Worm (Caenorhabditis elegans): ENCODE measurements around the gene nphp-4.
A peak's percentile ranks its signal among the peaks of the same experiment; 100 is the strongest.

Gene nphp-4

DNA sequence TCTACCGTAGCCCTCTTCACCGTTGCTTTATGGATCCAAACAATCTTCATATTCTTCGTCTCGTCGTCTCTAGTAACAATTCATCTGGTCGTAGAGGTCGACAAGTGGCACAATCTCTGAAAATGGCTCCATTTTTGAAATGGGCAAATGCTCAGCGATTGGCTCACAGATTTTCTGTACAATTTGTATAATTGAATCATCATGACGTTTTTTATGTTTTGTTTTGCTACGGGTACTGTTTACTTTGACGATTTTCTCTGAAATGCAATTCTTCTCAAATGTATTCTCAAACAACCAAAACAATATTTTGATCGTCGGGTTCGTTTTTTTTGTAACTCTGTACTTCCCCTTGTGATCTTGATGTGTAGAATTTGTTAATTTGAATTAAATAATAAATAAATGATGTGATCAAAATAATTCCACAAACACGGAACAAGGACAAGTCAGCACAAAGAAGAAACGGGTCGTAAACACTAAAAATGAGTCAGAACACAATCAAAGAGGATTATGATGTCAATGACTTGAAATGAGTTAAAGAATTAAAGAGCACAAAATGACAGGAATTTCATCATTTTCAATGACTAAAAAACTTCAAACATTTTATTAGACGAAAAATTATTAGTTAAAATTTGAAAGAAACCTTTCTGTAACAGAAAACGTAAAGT lies 18.5 kb upstream of the nphp-4 start:
- TF ChIP-seq Y22D7AL.16 (tag; optimal IDR thresholded peaks at IDR 0.05) (no peak), hlh-8 (tag; optimal IDR thresholded peaks at IDR 0.05) (no peak), K02D7.2 (tag; optimal IDR thresholded peaks at IDR 0.05) (no peak), elt-2 (tag; optimal IDR thresholded peaks at IDR 0.05) (no peak), T23F11.4 (GFP tag; optimal IDR thresholded peaks at IDR 0.05) (no peak), fkh-6 (tag; optimal IDR thresholded peaks at IDR 0.05) (no peak), nhr-232 (tag; optimal IDR thresholded peaks at IDR 0.05) (no peak), unc-3 (GFP tag; conservative IDR thresholded peaks at IDR 0.05) (no peak), unc-3 (tag; optimal IDR thresholded peaks at IDR 0.05) (no peak), pag-3 (tag; optimal IDR thresholded peaks at IDR 0.05; ENCODE audit: borderline replicate concordance) (no peak), hlh-15 (tag; optimal IDR thresholded peaks at IDR 0.05) (no peak), tbx-2 (tag; optimal IDR thresholded peaks at IDR 0.05) (no peak)

DNA sequence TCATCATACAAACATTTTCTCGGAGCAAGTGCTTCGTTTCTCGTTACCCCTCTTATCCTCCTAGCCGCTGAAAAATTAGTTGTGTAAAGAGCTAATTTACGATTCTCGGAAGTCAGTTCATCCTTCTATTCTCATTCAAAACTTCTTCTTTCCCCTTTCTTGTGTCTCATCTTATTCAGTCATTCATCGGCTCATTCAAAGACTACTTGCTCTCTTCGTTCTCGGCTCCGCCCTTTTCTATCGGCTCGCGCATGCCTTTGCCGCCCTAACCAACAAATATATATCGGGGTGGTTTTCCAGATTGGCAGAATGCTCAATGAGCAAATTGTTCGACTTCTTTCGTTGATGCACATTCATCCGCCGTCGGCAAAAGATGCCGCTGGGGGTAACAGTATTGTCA lies 16.8 kb upstream of the nphp-4 start, which contains the start of gene R13H4.5:
R13H4.5 (plus strand) TSS at position 301 of the 400 bp plus-strand sequence.
- TF ChIP-seq sox-2 (GFP tag; IDR thresholded peaks at IDR 0.05): no peak
- no peak for TF ChIP-seq nhr-232 (tag; optimal IDR thresholded peaks at IDR 0.05)
- TF ChIP-seq ceh-14 (tag; optimal IDR thresholded peaks at IDR 0.05): no peak
- TF ChIP-seq ceh-9 (tag; optimal IDR thresholded peaks at IDR 0.05): no peak
- TF ChIP-seq ahr-1 (tag; optimal IDR thresholded peaks at IDR 0.05): no peak

DNA sequence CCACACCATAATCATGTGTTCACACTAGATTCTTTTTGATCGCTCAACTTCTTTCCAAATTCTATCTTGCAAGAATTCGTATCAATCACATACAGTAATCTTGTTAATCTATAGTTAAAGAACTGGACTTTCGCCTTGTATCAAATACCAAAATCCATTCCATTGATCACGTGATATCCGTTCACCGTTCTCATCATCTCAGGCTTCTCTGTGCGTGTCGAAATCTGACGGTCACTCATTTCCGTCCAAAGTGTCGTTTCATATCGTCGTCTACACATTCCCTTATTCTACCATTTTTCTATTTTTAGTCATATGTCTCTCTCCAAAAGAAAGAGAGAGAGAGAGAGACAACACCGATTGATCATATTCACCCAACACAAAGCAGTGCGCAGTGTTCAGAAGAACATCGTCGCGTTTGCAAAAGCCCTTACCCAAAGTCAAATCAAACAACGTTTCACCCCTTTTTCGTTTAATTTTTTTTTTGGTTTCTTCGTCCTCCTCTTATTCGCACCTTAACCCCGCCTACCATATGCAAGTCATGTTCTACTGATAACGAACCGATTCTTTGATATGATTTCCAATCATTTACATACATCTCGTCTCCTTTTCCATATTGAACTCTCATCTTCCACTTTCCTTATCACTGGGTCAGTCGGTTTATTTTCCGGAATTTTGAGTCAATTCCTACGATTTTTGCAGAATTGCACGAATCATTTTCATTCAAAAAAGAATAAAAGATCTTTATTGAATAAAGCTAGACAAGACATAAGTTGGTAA lies 15.7 kb upstream of the nphp-4 start:
- TF ChIP-seq elt-2 (tag; optimal IDR thresholded peaks at IDR 0.05) (peak; percentile 73), hlh-30 (tag; optimal IDR thresholded peaks at IDR 0.05; ENCODE audit: insufficient read depth) (peak; percentile 49), odd-2 (tag; optimal IDR thresholded peaks at IDR 0.05) (no peak)

DNA sequence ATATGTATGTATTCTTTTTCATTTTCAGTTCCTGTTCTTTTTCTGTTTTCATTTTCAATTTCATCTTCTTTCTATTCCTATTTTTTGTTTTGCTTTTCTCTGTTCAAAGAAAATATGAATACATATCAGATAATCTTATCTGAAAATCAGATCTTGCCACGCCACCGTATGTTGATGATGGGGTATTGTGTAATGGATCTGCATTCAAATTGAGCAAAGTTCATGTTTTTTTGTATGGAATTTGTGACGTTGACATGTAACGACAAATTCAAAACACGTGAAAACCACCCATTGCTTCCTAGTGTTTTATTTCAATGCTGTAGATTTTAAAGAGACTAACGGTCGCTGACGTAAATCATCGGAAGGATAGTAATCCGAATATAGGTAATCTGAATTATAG lies 14.8 kb upstream of the nphp-4 start:
- no peak for TF ChIP-seq zip-5 (tag; optimal IDR thresholded peaks at IDR 0.05)
- no peak for TF ChIP-seq ref-2 (tag; optimal IDR thresholded peaks at IDR 0.05)
- TF ChIP-seq unc-86 (tag; optimal IDR thresholded peaks at IDR 0.05): no peak
- no peak for TF ChIP-seq fkh-10 (GFP tag; optimal IDR thresholded peaks at IDR 0.05)
- no peak for TF ChIP-seq fkh-6 (tag; optimal IDR thresholded peaks at IDR 0.05)
- no peak for TF ChIP-seq pros-1 (tag; optimal IDR thresholded peaks at IDR 0.05)
- TF ChIP-seq nhr-232 (tag; optimal IDR thresholded peaks at IDR 0.05): no peak

DNA sequence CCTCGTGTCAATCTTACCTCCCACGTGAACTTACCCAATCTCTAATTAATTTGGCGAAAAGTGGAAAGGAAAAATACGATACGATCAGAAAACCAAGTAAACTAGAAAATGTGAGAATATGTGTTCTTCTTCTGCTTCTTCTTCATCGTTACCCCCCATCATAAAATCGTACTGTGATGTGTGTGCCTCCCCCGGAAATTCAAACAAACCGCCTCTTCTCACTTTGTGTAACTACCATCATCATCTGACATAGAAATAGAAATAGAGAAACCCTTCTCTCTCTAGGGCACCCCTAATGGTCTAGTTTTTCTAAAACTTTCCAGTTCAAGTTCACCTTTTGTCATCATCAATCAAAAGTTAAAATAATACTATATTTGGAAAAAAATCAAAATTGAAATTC lies 14.2 kb upstream of the nphp-4 start:
- TF ChIP-seq lim-6 (tag; optimal IDR thresholded peaks at IDR 0.05) (no peak), pqm-1 (tag; optimal IDR thresholded peaks at IDR 0.05) (no peak), gmeb-2 (tag; optimal IDR thresholded peaks at IDR 0.05) (no peak), che-1 (tag; optimal IDR thresholded peaks at IDR 0.05) (no peak)

DNA sequence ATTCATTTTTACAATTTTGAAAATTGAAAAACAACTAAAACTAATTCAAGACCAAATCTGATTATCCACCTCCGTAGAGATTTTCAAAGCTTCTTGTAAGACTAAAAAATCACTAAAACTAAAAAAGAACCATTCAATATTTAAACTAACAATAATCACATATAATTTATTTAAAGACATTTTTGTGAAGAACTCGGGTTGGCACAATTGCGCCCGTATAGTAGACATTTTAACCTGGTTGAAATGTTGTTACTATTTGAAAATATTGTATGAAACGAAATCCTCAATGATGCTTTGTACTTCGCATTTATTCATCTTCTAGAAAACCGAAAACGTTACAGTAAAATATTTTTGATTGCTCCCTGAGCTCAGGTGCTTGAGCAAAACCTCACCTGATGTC lies 12.5 kb upstream of the nphp-4 start:
- TF ChIP-seq K02D7.2 (tag; optimal IDR thresholded peaks at IDR 0.05) (no peak), ref-2 (tag; optimal IDR thresholded peaks at IDR 0.05) (no peak), unc-86 (tag; optimal IDR thresholded peaks at IDR 0.05) (no peak), odd-2 (tag; optimal IDR thresholded peaks at IDR 0.05) (no peak), pros-1 (tag; optimal IDR thresholded peaks at IDR 0.05) (no peak), rnt-1 (tag; optimal IDR thresholded peaks at IDR 0.05) (no peak), ceh-14 (tag; optimal IDR thresholded peaks at IDR 0.05) (no peak), ceh-24 (tag; optimal IDR thresholded peaks at IDR 0.05) (no peak), nfya-1 (tag; optimal IDR thresholded peaks at IDR 0.05) (no peak)
